Worm (Caenorhabditis elegans): ENCODE results near the gene pct-1.
A peak's percentile ranks its signal among the peaks of the same experiment; 100 is the strongest.

The pct-1 gene

DNA sequence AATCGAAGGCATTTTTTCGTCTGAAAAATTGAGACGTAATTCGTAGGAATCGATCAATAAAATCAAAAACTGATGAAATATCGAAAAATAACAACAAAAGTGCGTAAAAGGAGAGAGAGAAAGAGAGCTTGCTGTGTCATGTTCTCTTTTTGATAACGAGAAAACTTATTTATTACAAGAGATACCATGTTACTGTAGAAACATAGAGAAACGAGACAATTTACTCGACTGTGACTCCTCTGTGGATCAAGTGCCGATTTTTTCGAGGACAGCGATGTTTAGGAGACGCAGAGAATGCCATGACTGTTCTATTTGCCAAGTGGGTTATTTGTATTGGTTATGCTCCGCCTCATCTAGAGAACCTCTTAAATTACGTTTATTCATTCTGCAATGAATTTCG lies 42.7 kb upstream of the pct-1 start, which contains the start of gene sph-1:
TSS of gene sph-1 (minus strand) at position 23 of the 400 bp plus-strand sequence.
- TF ChIP-seq duxl-1 (tag; optimal IDR thresholded peaks at IDR 0.05; ENCODE audit: poor library complexity) (no peak), lsy-2 (tag; optimal IDR thresholded peaks at IDR 0.05) (peak in 1 of 2 experiments; percentile 65), mxl-3 (GFP tag; optimal IDR thresholded peaks at IDR 0.05) (peak; percentile 15), dmd-6 (GFP tag; IDR thresholded peaks at IDR 0.05) (peak; percentile 45; the same call in 1 of the 2 replicates), mep-1 (tag; optimal IDR thresholded peaks at IDR 0.05) (peak; percentile 75), nhr-102 (tag; optimal IDR thresholded peaks at IDR 0.05) (peak; percentile 49), nhr-77 (tag; optimal IDR thresholded peaks at IDR 0.05) (peak; percentile 16), php-3 (GFP tag; IDR thresholded peaks at IDR 0.05) (0 out of 2 replicates have a peak, but pooled peaks have one; percentile 25), mes-2 (tag; optimal IDR thresholded peaks at IDR 0.05; ENCODE audit: poor library complexity, severe bottlenecking) (peak; percentile 52), nhr-6 (tag; optimal IDR thresholded peaks at IDR 0.05) (peak; percentile 31), saeg-2 (GFP tag; IDR thresholded peaks at IDR 0.05) (no peak), pqm-1 (tag; optimal IDR thresholded peaks at IDR 0.05) (peak; percentile 63), nhr-10 (tag; optimal IDR thresholded peaks at IDR 0.05) (peak; percentile 50), dmd-8 (GFP tag; IDR thresholded peaks at IDR 0.05) (no peak), hmg-1.1 (GFP tag; IDR thresholded peaks at IDR 0.05) (peak; percentile 31; the same call in 1 of the 2 replicates), pha-4 (GFP tag; IDR thresholded peaks at IDR 0.05) (no peak; the same call in 1 of the 2 replicates), pha-4 (tag; optimal IDR thresholded peaks at IDR 0.05) (peak; percentile 84), ama-1 (optimal IDR thresholded peaks at IDR 0.05) (peak; percentile 55), mdl-1 (tag; optimal IDR thresholded peaks at IDR 0.05) (peak in 1 of 2 experiments; percentile 39), lin-38 (GFP tag; IDR thresholded peaks at IDR 0.05) (peak; percentile 43), nhr-28 (tag; optimal IDR thresholded peaks at IDR 0.05) (peak; percentile 52), unc-62 (GFP tag; optimal IDR thresholded peaks at IDR 0.05 in 1 of 2) (no peak), unc-62 (tag; optimal IDR thresholded peaks at IDR 0.05) (no peak), daf-16 (GFP tag; optimal IDR thresholded peaks at IDR 0.05) (no peak), daf-16 (tag; optimal IDR thresholded peaks at IDR 0.05) (peak; percentile 89), hlh-11 (tag; optimal IDR thresholded peaks at IDR 0.05) (peak; percentile 65), dve-1 (tag; optimal IDR thresholded peaks at IDR 0.05; ENCODE audit: insufficient read depth) (peak; percentile 82), zip-2 (tag; optimal IDR thresholded peaks at IDR 0.05) (no peak), ZK337.2 (GFP tag; IDR thresholded peaks at IDR 0.05) (no peak), hlh-30 (tag; optimal IDR thresholded peaks at IDR 0.05; ENCODE audit: insufficient read depth) (peak; percentile 76), Y48G9A.11 (GFP tag; IDR thresholded peaks at IDR 0.05) (no peak), T20F7.1 (GFP tag; optimal IDR thresholded peaks at IDR 0.05) (peak; percentile 61), ztf-7 (tag; optimal IDR thresholded peaks at IDR 0.05) (peak; percentile 20), ces-1 (GFP tag; optimal IDR thresholded peaks at IDR 0.05) (no peak)

DNA sequence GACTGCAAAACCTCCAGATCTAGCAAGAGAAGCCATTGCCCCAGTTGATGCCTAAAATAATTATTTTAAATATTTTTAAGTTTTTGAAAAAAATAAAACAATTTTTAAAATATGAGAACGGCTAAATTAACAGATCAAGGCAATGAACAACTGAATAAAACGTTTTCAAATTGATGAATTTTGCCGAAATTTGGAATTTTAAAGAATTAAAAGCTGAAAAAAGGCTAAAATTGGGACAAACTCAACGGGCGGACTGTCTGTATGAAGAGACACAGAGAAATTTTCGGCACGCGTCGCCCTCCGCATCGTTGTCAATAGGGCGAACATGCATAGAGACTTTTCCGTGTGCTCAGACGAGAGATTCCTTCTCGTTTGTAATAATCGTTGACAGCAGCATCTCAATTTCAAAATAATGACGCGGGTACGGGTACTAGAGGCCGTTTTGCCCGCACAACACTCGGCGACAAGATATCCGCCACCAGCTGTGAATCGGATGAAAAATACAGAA lies 40.2 kb upstream of the pct-1 start, which contains the start of the genes isp-1 and islo-1:
TSS of gene isp-1 (minus strand) at position 51 of the 508 bp plus-strand sequence.
TSS of gene islo-1 (plus strand) at position 385 of the 508 bp plus-strand sequence.
- TF ChIP-seq lin-38 (GFP tag; IDR thresholded peaks at IDR 0.05): peak; percentile 91
- no peak for TF ChIP-seq dmd-6 (GFP tag; IDR thresholded peaks at IDR 0.05)
- peak; percentile 29 for TF ChIP-seq rbr-2 (tag; optimal IDR thresholded peaks at IDR 0.05)
- TF ChIP-seq F10B5.3 (tag; optimal IDR thresholded peaks at IDR 0.05): no peak
- TF ChIP-seq nhr-11 (tag; optimal IDR thresholded peaks at IDR 0.05): peak; percentile 19
- TF ChIP-seq skn-1 (tag; optimal IDR thresholded peaks at IDR 0.05): no peak
- no peak for TF ChIP-seq pha-4 (GFP tag; IDR thresholded peaks at IDR 0.05)
- peak; percentile 35 for TF ChIP-seq pha-4 (tag; optimal IDR thresholded peaks at IDR 0.05)
- peak; percentile 39 for TF ChIP-seq hlh-11 (tag; optimal IDR thresholded peaks at IDR 0.05)
- peak; percentile 69 for TF ChIP-seq mep-1 (tag; optimal IDR thresholded peaks at IDR 0.05)
- TF ChIP-seq dve-1 (tag; optimal IDR thresholded peaks at IDR 0.05; ENCODE audit: insufficient read depth): peak; percentile 57
- TF ChIP-seq mes-2 (tag; optimal IDR thresholded peaks at IDR 0.05; ENCODE audit: poor library complexity, severe bottlenecking): peak; percentile 82
- TF ChIP-seq daf-16 (GFP tag; optimal IDR thresholded peaks at IDR 0.05): no peak
- TF ChIP-seq daf-16 (tag; optimal IDR thresholded peaks at IDR 0.05): peak; percentile 55
- TF ChIP-seq dpl-1 (GFP tag; optimal IDR thresholded peaks at IDR 0.05): peak; percentile 56
- no peak for TF ChIP-seq unc-62 (GFP tag; optimal IDR thresholded peaks at IDR 0.05 in 1 of 2)
- no peak for TF ChIP-seq unc-62 (tag; optimal IDR thresholded peaks at IDR 0.05)
- TF ChIP-seq nhr-76 (tag; optimal IDR thresholded peaks at IDR 0.05): no peak
- peak; percentile 41 for TF ChIP-seq nhr-77 (tag; optimal IDR thresholded peaks at IDR 0.05)
- peak in 1 of 2 experiments; percentile 61 for TF ChIP-seq lsy-2 (tag; optimal IDR thresholded peaks at IDR 0.05)
- TF ChIP-seq madf-9 (GFP tag; conservative IDR thresholded peaks at IDR 0.05): no peak
- no peak for TF ChIP-seq lir-3 (tag; optimal IDR thresholded peaks at IDR 0.05)
- peak; percentile 75 for TF ChIP-seq ama-1 (optimal IDR thresholded peaks at IDR 0.05)
- TF ChIP-seq unc-130 (GFP tag; optimal IDR thresholded peaks at IDR 0.05): peak; percentile 35
- peak; percentile 27 for TF ChIP-seq lin-13 (GFP tag; optimal IDR thresholded peaks at IDR 0.05)
- peak; percentile 91 for TF ChIP-seq aha-1 (tag)
- no peak for TF ChIP-seq ZK546.5 (tag; optimal IDR thresholded peaks at IDR 0.05)
- TF ChIP-seq lin-15B (tag; optimal IDR thresholded peaks at IDR 0.05): peak; percentile 1
- TF ChIP-seq hmg-1.1 (GFP tag; IDR thresholded peaks at IDR 0.05): no peak
- peak in 1 of 2 experiments; percentile 77 for TF ChIP-seq mdl-1 (tag; optimal IDR thresholded peaks at IDR 0.05)
- peak; percentile 63 for TF ChIP-seq nhr-6 (tag; optimal IDR thresholded peaks at IDR 0.05)
- peak; percentile 11 for TF ChIP-seq mxl-3 (GFP tag; optimal IDR thresholded peaks at IDR 0.05)
- TF ChIP-seq hlh-30 (tag; optimal IDR thresholded peaks at IDR 0.05; ENCODE audit: insufficient read depth): peak; percentile 82

Data from whole organism, L4 larva.